Worm (Caenorhabditis elegans) whole organism, L4/young adult: ENCODE measurements around the gene nhr-192.

ENCODE experiments used
- W03F9.2 ChIP-seq: fragments of 150-350 bp; optimal IDR thresholded peaks from 2 replicates; lab custom pipeline; 2014; ENCODE audit warnings: missing biosample characterization, missing genetic modification characterization
- dao-5 ChIP-seq: sonication (generic microtip); optimal IDR thresholded peaks from 2 replicates; lab custom pipeline; 2016; ENCODE audit warnings: missing genotype, missing genetic modification characterization, moderate library complexity, missing compliant biosample characterization
- him-1 ChIP-seq: sonication (generic microtip); optimal IDR thresholded peaks from 2 replicates; lab custom pipeline; 2016; ENCODE audit warnings: missing genotype, missing genetic modification reagents, missing genetic modification characterization, missing compliant biosample characterization

nhr-192 gene

ce11 chrV:10058748-10059147 is 11.7 kb downstream of the nhr-192 start:
- no peak for TF ChIP-seq W03F9.2
- TF ChIP-seq him-1 (tag; lab: Kevin White, UChicago), result no peak
- TF ChIP-seq dao-5 (tag; lab: Kevin White, UChicago), result no peak

ce11 chrV:10054872-10055271 is 15.6 kb downstream of the nhr-192 start, which contains the start of gene yif-1:
yif-1 (minus strand) TSS chrV:10054913.
- no peak for TF ChIP-seq him-1 (tag; lab: Kevin White, UChicago)
- TF ChIP-seq dao-5 (tag; lab: Kevin White, UChicago), result no peak
- TF ChIP-seq W03F9.2, result no peak

DNA sequence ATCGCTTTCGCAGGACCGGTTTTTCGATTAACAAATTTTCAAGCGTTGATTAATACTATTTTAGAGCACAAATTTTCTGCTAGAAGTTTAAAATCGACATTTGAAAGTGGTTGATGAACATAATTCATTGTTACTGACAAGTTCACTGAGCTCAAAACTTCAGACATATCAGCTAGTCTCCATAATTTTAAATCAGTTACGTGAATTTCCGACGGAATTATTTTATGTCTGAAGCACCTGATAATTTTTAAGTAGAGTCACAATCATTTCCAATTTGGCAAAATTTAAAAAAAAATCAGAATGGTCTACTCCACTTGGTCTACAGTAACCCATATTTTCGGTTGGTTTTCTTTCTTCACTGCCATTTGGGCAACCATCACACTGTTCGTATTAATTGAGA is 18.6 kb downstream of the nhr-192 start, which contains the start of gene str-118:
Gene str-118 (plus strand): TSS at position 301 of the 400 bp plus-strand sequence.
- no peak for TF ChIP-seq dao-5 (tag; lab: Kevin White, UChicago)
- no peak for TF ChIP-seq W03F9.2
- no peak for TF ChIP-seq him-1 (tag; lab: Kevin White, UChicago)

- no peak for TF ChIP-seq W03F9.2
Measured at ce11 chrV:10047189-10047588, 23.3 kb downstream of the nhr-192 start.

DNA sequence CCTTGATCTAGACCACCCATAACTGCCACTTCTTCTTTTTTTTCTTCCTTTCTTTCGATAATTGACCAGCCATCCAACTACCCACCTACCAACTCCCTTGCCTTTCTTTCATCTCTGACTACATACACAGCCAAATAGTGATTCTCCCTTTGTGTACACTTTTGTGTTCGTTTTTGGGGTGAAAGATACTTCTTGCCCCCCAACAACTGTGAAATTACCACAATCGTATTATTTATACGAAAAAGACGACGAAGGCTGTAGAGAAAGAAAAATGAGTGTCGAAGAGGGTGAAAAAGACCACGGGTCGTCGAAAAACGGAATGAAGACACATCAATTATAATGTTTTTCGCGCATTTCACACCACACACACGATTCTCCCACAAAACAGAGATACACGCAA is 23.9 kb downstream of the nhr-192 start:
- TF ChIP-seq W03F9.2 (no peak), him-1 (tag; lab: Kevin White, UChicago) (no peak), dao-5 (tag; lab: Kevin White, UChicago) (no peak)

DNA sequence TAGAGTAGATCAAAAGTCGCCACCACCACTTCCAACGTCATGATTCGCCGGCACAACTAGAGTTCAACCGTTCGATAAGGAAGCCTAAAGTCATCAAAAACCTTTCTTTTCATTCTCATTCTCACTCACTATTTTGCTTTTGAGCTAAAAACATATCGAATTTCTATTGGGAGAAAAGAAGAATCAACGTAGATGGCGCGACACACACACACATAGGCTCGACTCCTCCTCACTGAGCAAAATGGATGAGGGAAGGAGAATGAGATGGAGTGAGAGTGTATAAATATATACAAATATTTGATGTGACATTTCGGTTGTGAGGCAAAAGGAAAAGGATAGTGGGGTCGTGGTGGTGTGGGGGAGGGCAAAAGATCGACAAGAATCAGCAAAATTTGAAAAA is 25.7 kb downstream of the nhr-192 start:
- TF ChIP-seq dao-5 (tag; lab: Kevin White, UChicago) (no peak), him-1 (tag; lab: Kevin White, UChicago) (no peak), W03F9.2 (no peak)

ce11 chrV:10043234-10043796 is 27.1 kb downstream of the nhr-192 start, which contains the start of gene T06E8.8:
T06E8.8 (plus strand) TSS chrV:10043746.
- TF ChIP-seq W03F9.2 (no peak), him-1 (tag; lab: Kevin White, UChicago) (no peak), dao-5 (tag; lab: Kevin White, UChicago) (no peak)

- TF ChIP-seq W03F9.2 (no peak), him-1 (tag; lab: Kevin White, UChicago) (peak; percentile 29), dao-5 (tag; lab: Kevin White, UChicago) (no peak)
Measured at ce11 chrV:10042254-10042653, 28.2 kb downstream of the nhr-192 start.

DNA sequence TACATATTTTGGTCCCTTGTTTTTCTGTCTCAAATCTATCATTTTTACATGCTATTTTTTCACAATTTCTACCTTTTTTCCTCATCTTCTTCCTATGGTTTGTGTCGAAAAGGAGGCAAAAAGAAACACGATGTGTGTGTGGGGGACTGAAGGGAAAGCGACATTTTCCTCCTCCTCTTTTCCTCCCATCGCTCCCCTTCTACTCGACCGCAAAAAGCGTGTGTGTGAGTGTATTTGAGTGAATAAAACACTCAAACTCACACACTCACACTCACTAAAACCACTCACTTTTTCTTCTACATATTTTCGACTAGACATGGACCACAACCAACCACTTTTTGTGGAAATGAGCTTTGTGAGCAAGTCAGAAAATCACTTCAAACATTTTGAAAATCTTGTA is 29.0 kb downstream of the nhr-192 start:
- no peak for TF ChIP-seq dao-5 (tag; lab: Kevin White, UChicago)
- TF ChIP-seq W03F9.2, result no peak
- TF ChIP-seq him-1 (tag; lab: Kevin White, UChicago), result no peak

- peak; percentile 58 for TF ChIP-seq W03F9.2
- TF ChIP-seq dao-5 (tag; lab: Kevin White, UChicago), result no peak
Measured at ce11 chrV:10039837-10040236, 30.6 kb downstream of the nhr-192 start.

DNA sequence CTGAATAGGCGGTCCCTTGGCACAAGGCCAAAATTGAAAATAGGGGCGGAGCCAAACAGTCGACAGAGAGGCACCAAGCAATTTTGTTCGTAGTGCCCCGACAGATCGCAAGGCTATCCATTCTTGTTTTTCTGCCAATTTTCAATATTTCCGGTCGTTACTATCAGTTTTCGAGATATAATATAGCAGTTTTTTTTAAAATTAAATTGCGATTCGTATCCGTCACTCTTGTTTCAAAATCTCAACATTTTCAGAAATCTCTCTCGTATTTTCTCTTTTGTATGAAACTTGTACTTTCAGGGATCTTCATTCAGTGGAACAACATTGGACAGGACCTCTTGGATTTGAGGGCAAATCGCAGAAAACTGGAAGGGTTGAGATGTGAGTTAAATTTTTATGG is 33.4 kb downstream of the nhr-192 start, which contains the start of gene F57A8.1:
Gene F57A8.1 (plus strand): TSS at position 301 of the 400 bp plus-strand sequence.
- TF ChIP-seq W03F9.2 (no peak), dao-5 (tag; lab: Kevin White, UChicago) (no peak), him-1 (tag; lab: Kevin White, UChicago) (no peak)

ce11 chrV:10036275-10036674 is 34.2 kb downstream of the nhr-192 start, which contains the start of gene T06E8.2:
T06E8.2 (minus strand) TSS chrV:10036413.
- TF ChIP-seq him-1 (tag; lab: Kevin White, UChicago) (no peak), W03F9.2 (no peak), dao-5 (tag; lab: Kevin White, UChicago) (no peak)

ce11 chrV:10035586-10035985 is 34.9 kb downstream of the nhr-192 start:
- TF ChIP-seq dao-5 (tag; lab: Kevin White, UChicago), result no peak

DNA sequence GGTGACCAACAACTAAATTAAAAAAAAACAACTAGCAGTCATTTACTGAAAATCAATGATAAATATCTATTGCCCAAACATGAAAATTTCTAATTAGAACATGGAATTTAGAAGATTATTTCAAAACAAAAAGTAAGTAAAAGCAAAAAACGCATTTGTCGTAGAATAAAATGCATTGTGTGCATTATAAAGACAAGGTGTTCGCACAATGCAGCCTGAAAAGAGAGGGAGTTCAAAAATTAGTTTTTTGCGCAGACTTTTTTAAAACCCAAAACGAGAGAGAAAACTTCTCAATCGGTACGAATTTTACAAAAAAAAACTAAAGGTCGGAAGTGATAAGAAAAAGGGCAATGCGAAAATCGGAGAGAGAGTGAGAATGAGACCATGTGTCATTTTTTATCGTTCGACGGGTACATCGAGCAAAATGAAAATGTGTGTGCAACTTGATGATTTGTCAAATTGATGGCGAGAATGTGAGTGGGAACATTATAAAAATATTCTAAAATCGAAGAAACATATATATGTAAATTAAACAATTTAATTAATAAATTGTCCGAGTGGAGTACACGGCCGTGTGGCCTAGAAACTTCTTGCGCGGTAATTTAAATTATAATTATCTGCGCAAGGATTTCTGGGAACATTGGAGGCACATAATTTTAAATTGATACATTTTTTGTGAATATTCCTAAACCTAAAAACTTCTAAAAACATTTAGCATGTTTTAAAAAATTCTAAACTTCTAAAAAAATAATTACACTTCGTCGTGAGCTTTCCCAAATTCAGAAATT is 38.9 kb downstream of the nhr-192 start:
- TF ChIP-seq W03F9.2 (no peak), him-1 (tag; lab: Kevin White, UChicago) (no peak), dao-5 (tag; lab: Kevin White, UChicago) (no peak)

DNA sequence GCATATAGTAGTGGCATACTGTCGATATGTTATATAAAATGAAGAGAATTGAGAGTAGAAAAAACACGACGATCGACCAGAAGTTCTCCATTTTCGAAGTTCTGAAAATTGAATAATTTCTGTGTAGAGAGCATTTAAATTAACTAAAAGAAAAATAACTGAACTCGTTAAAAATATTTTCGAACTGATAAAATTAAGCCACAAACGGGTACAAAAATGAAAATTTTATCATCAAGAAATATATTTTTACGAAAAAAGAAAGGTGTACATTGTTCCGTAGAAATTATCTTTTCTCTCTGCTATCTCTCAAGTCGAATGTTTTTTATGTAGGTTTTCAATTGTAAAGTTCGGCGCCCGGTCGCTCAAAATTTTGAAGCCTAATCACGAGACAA is 39.5 kb downstream of the nhr-192 start, which contains the start of gene acl-2:
Gene acl-2 (minus strand): TSS at position 101 of the 392 bp plus-strand sequence.
- no peak for TF ChIP-seq W03F9.2
- no peak for TF ChIP-seq him-1 (tag; lab: Kevin White, UChicago)
- TF ChIP-seq dao-5 (tag; lab: Kevin White, UChicago), result no peak
